Worm (Caenorhabditis elegans) whole organism, L4/young adult: ENCODE measurements around the gene C39B10.3.

Source experiments
- W03F9.2 ChIP-seq: fragments of 150-350 bp; optimal IDR thresholded peaks from 2 replicates; lab custom pipeline; 2014; ENCODE audit warnings: missing biosample characterization, missing genetic modification characterization
- dao-5 ChIP-seq: sonication (generic microtip); optimal IDR thresholded peaks from 2 replicates; lab custom pipeline; 2016; ENCODE audit warnings: missing genotype, missing genetic modification characterization, moderate library complexity, missing compliant biosample characterization
- him-1 ChIP-seq: sonication (generic microtip); optimal IDR thresholded peaks from 2 replicates; lab custom pipeline; 2016; ENCODE audit warnings: missing genotype, missing genetic modification reagents, missing genetic modification characterization, missing compliant biosample characterization

DNA sequence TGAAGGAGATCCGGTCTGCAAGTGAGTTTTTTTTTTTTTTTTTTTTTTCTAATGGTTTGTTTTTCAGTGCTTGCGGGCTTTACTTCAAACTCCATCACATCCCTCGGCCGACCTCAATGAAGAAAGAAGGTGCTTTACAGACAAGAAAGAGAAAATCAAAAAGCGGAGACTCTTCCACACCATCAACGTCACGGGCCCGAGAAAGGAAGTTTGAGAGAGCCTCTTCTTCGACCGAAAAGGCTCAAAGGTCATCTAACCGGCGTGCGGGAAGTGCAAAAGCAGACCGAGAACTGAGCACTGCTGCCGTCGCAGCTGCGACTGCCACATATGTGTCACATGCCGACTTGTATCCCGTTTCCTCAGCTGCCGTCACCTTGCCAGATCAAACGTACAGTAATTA, 38.3 kb downstream of the C39B10.3 start:
- TF ChIP-seq him-1 (tag; lab: Kevin White, UChicago) (no peak), dao-5 (no peak), W03F9.2 (tag; lab: Kevin White, UChicago) (no peak)
